Worm (Caenorhabditis elegans) whole organism, L4 larva: ENCODE data around the gene C49H3.16.
A peak's percentile ranks its signal among the peaks of the same experiment; 100 is the strongest.

Experiments used
- F26F4.8 ChIP-seq: fragments of 200-800 bp; sonication (Bioruptor generic); conservative IDR thresholded peaks from 2 replicates; pipeline ENCODE4 v1.3.6; 2022; ENCODE audit warnings: missing genetic modification characterization, missing compliant biosample characterization
- F44E2.7 ChIP-seq: fragments of 200-800 bp; sonication (Bioruptor generic); IDR thresholded peaks from 2 replicates; pipeline ENCODE4 v2.1.2; 2022; ENCODE audit warnings: missing genetic modification characterization, missing compliant biosample characterization
- R02D3.7 ChIP-seq: fragments of 150-350 bp; sonication (generic microtip); optimal IDR thresholded peaks from 3 replicates; lab custom pipeline; 2014; ENCODE audit warnings: missing biosample characterization, missing genetic modification characterization
- T20F7.1 ChIP-seq: fragments of 200-800 bp; sonication (Bioruptor generic); optimal IDR thresholded peaks from 2 replicates; lab custom pipeline; 2018; ENCODE audit warnings: mild to moderate bottlenecking, missing genetic modification characterization, missing compliant biosample characterization
- Y105C5A.15 ChIP-seq: fragments of 200-800 bp; sonication (Bioruptor generic); IDR thresholded peaks from 2 replicates; pipeline ENCODE4 v1.3.6; 2022; ENCODE audit warnings: missing genetic modification characterization, missing compliant biosample characterization
- Y48G9A.11 ChIP-seq: fragments of 200-800 bp; sonication (Bioruptor generic); IDR thresholded peaks from 2 replicates; pipeline ENCODE4 v1.3.6; 2022; ENCODE audit warnings: missing genetic modification reagents, missing genetic modification characterization, missing compliant biosample characterization
- Y5F2A.4 ChIP-seq: fragments of 200-800 bp; sonication (Bioruptor generic); optimal IDR thresholded peaks from 2 replicates; lab custom pipeline; 2018; ENCODE audit warnings: mild to moderate bottlenecking, missing genetic modification characterization, missing compliant biosample characterization
- ZK546.5 ChIP-seq, 2 experiments: sonication (generic microtip); optimal IDR thresholded peaks; 2 replicates each; lab custom pipeline; 2017; ENCODE audit warnings: missing biosample characterization in 2 of 2, missing genetic modification characterization in 2 of 2
- ama-1 ChIP-seq: fragments of 150-350 bp; optimal IDR thresholded peaks from 2 replicates; lab custom pipeline; 2014; ENCODE audit warnings: inconsistent platforms, mixed read lengths
- arid-1 ChIP-seq: fragments of 200-800 bp; sonication (Bioruptor generic); conservative IDR thresholded peaks from 2 replicates; pipeline ENCODE4 v1.3.6; 2022; ENCODE audit warnings: missing genetic modification reagents, missing genetic modification characterization, missing compliant biosample characterization
- attf-4 ChIP-seq: sonication (generic microtip); optimal IDR thresholded peaks from 3 replicates; lab custom pipeline; 2017; ENCODE audit warnings: missing biosample characterization, missing genetic modification characterization
- ceh-20 ChIP-seq: fragments of 200-800 bp; sonication (Bioruptor generic); IDR thresholded peaks from 2 replicates; pipeline ENCODE4 v1.3.6; 2022; ENCODE audit warnings: missing genetic modification reagents, missing genetic modification characterization, missing compliant biosample characterization
- ceh-28 ChIP-seq: fragments of 150-350 bp; optimal IDR thresholded peaks from 2 replicates; lab custom pipeline; 2014; ENCODE audit warnings: missing biosample characterization, missing genetic modification reagents, missing genetic modification characterization
- ces-1 ChIP-seq: fragments of 150-350 bp; sonication (generic microtip); optimal IDR thresholded peaks from 4 replicates; lab custom pipeline; 2014; ENCODE audit warnings: missing biosample characterization, missing genetic modification reagents, missing genetic modification characterization
- cey-2 ChIP-seq: sonication (generic microtip); optimal IDR thresholded peaks from 3 replicates; lab custom pipeline; 2017; ENCODE audit warnings: missing genetic modification characterization, mild to moderate bottlenecking, missing compliant biosample characterization, antibody characterized with exemption, borderline replicate concordance; ENCODE audit not compliant: insufficient read depth
- dmd-6 ChIP-seq: fragments of 200-800 bp; sonication (Bioruptor generic); IDR thresholded peaks from 2 replicates; pipeline ENCODE4 v1.3.6; 2022; ENCODE audit warnings: missing genetic modification reagents, missing genetic modification characterization, missing compliant biosample characterization
- dmd-8 ChIP-seq: fragments of 200-800 bp; sonication (Bioruptor generic); IDR thresholded peaks from 2 replicates; pipeline ENCODE4 v1.3.6; 2022; ENCODE audit warnings: missing genetic modification characterization, missing compliant biosample characterization
- dve-1 ChIP-seq: sonication (generic microtip); optimal IDR thresholded peaks from 2 replicates; lab custom pipeline; 2017; ENCODE audit warnings: antibody characterized with exemption, mild to moderate bottlenecking, missing genetic modification characterization, missing compliant biosample characterization; ENCODE audit not compliant: insufficient read depth
- egl-27 ChIP-seq: sonication (generic microtip); optimal IDR thresholded peaks from 3 replicates; lab custom pipeline; 2017; ENCODE audit warnings: missing biosample characterization, missing genetic modification reagents, missing genetic modification characterization
- egl-43 ChIP-seq: fragments of 200-800 bp; sonication (Bioruptor generic); IDR thresholded peaks from 2 replicates; pipeline ENCODE4 v1.3.6; 2022; ENCODE audit warnings: missing genetic modification reagents, missing genetic modification characterization, missing compliant biosample characterization
- fkh-10 ChIP-seq: fragments of 150-350 bp; optimal IDR thresholded peaks from 2 replicates; lab custom pipeline; 2014; ENCODE audit warnings: missing biosample characterization, missing genetic modification reagents, missing genetic modification characterization
- fos-1 ChIP-seq: fragments of 150-350 bp; optimal IDR thresholded peaks from 2 replicates; lab custom pipeline; 2014; ENCODE audit warnings: missing biosample characterization, missing genetic modification characterization
- gei-8 ChIP-seq: fragments of 200-800 bp; sonication (Bioruptor generic); optimal IDR thresholded peaks from 2 replicates; lab custom pipeline; 2018; ENCODE audit warnings: mild to moderate bottlenecking, missing genetic modification characterization, missing compliant biosample characterization
- hif-1 ChIP-seq, 2 experiments: sonication (generic microtip); optimal IDR thresholded peaks; 2 replicates each; lab custom pipeline; 2016 to 2017; ENCODE audit warnings: missing compliant biosample characterization in 2 of 2, missing genetic modification characterization in 2 of 2, missing genetic modification reagents in 2 of 2, missing genotype in 2 of 2, mild to moderate bottlenecking in 1 of 2
- hlh-11 ChIP-seq: fragments of 200-800 bp; sonication (Bioruptor generic); optimal IDR thresholded peaks from 2 replicates; lab custom pipeline; 2018; ENCODE audit warnings: mild to moderate bottlenecking, missing genetic modification characterization, missing compliant biosample characterization
- hlh-30 ChIP-seq: sonication (generic microtip); optimal IDR thresholded peaks from 2 replicates; lab custom pipeline; 2017; ENCODE audit warnings: antibody characterized with exemption, mild to moderate bottlenecking, missing genetic modification characterization, missing compliant biosample characterization; ENCODE audit not compliant: insufficient read depth
- lin-29 ChIP-seq: fragments of 200-800 bp; sonication (Bioruptor generic); IDR thresholded peaks from 2 replicates; pipeline ENCODE4 v1.3.6; 2022; ENCODE audit warnings: missing genetic modification reagents, missing genetic modification characterization, missing compliant biosample characterization
- lin-38 ChIP-seq: fragments of 200-800 bp; sonication (Bioruptor generic); IDR thresholded peaks from 2 replicates; pipeline ENCODE4 v1.3.6; 2022; ENCODE audit warnings: missing genetic modification reagents, missing genetic modification characterization, missing compliant biosample characterization
- lir-3 ChIP-seq: sonication (generic microtip); optimal IDR thresholded peaks from 2 replicates; lab custom pipeline; 2016; ENCODE audit warnings: mild to moderate bottlenecking, missing genetic modification characterization, missing compliant biosample characterization
- lsy-2 ChIP-seq, 2 experiments: fragments of 150-350 bp in 1 of 2; sonication (generic microtip) in 1 of 2; optimal IDR thresholded peaks; 2 replicates each; lab custom pipeline; 2014 to 2017; ENCODE audit warnings: missing biosample characterization in 2 of 2, missing genetic modification characterization in 2 of 2
- mdl-1 ChIP-seq, 2 experiments: fragments of 150-350 bp in 1 of 2; sonication (generic microtip) in 1 of 2; optimal IDR thresholded peaks; 2 replicates each; lab custom pipeline; 2014 to 2017; ENCODE audit warnings: missing biosample characterization in 2 of 2, missing genetic modification characterization in 2 of 2
- mdt-29 ChIP-seq: fragments of 200-800 bp; sonication (Bioruptor generic); IDR thresholded peaks from 2 replicates; pipeline ENCODE4 v1.3.6; 2022; ENCODE audit warnings: missing genetic modification reagents, missing genetic modification characterization, missing compliant biosample characterization
- nhr-11 ChIP-seq: fragments of 150-350 bp; optimal IDR thresholded peaks from 2 replicates; lab custom pipeline; 2014; ENCODE audit warnings: missing biosample characterization, missing genetic modification characterization
- nhr-111 ChIP-seq: fragments of 200-800 bp; sonication (Bioruptor generic); optimal IDR thresholded peaks from 2 replicates; lab custom pipeline; 2018; ENCODE audit warnings: mild to moderate bottlenecking, missing genetic modification characterization, missing compliant biosample characterization
- nhr-237 ChIP-seq: sonication (generic microtip); optimal IDR thresholded peaks from 2 replicates; lab custom pipeline; 2017; ENCODE audit warnings: missing biosample characterization, missing genetic modification characterization
- nhr-25 ChIP-seq: sonication (generic microtip); optimal IDR thresholded peaks from 2 replicates; lab custom pipeline; 2017; ENCODE audit warnings: missing genetic modification characterization, mild to moderate bottlenecking, missing compliant biosample characterization, antibody characterized with exemption, moderate library complexity, borderline replicate concordance; ENCODE audit not compliant: insufficient read depth
- nhr-41 ChIP-seq: fragments of 200-800 bp; sonication (Bioruptor generic); IDR thresholded peaks from 2 replicates; pipeline ENCODE4 v1.3.6; 2022; ENCODE audit warnings: missing genetic modification reagents, missing genetic modification characterization, missing compliant biosample characterization
- nhr-48 ChIP-seq: sonication (generic microtip); optimal IDR thresholded peaks from 2 replicates; lab custom pipeline; 2016; ENCODE audit warnings: mild to moderate bottlenecking, missing genetic modification characterization, missing compliant biosample characterization
- nhr-76 ChIP-seq: fragments of 150-350 bp; optimal IDR thresholded peaks from 2 replicates; lab custom pipeline; 2014; ENCODE audit warnings: missing biosample characterization, missing genetic modification characterization
- nhr-77 ChIP-seq: fragments of 150-350 bp; optimal IDR thresholded peaks from 2 replicates; lab custom pipeline; 2014; ENCODE audit warnings: missing biosample characterization, missing genetic modification characterization
- php-3 ChIP-seq: fragments of 200-800 bp; sonication (Bioruptor generic); IDR thresholded peaks from 2 replicates; pipeline ENCODE4 v1.3.6; 2022; ENCODE audit warnings: missing genetic modification reagents, missing genetic modification characterization, missing compliant biosample characterization
- pqm-1 ChIP-seq: sonication (generic microtip); optimal IDR thresholded peaks from 2 replicates; lab custom pipeline; 2017; ENCODE audit warnings: missing biosample characterization, missing genetic modification characterization
- saeg-2 ChIP-seq: fragments of 200-800 bp; sonication (Bioruptor generic); IDR thresholded peaks from 2 replicates; pipeline ENCODE4 v1.3.6; 2022; ENCODE audit warnings: missing genetic modification reagents, missing genetic modification characterization, missing compliant biosample characterization
- snpc-1.2 ChIP-seq: fragments of 200-800 bp; sonication (Bioruptor generic); IDR thresholded peaks from 2 replicates; pipeline ENCODE4 v1.3.6; 2022; ENCODE audit warnings: missing genetic modification reagents, missing genetic modification characterization, missing compliant biosample characterization
- snpc-4 ChIP-seq: fragments of 150-350 bp; optimal IDR thresholded peaks from 2 replicates; lab custom pipeline; 2014; ENCODE audit warnings: missing biosample characterization, missing genetic modification characterization
- spr-3 ChIP-seq: fragments of 200-800 bp; sonication (Bioruptor generic); optimal IDR thresholded peaks from 2 replicates; lab custom pipeline; 2018; ENCODE audit warnings: mild to moderate bottlenecking, missing genetic modification characterization, missing compliant biosample characterization
- tag-97 ChIP-seq: fragments of 200-800 bp; sonication (Bioruptor generic); IDR thresholded peaks from 2 replicates; pipeline ENCODE4 v1.3.6; 2022; ENCODE audit warnings: missing genetic modification characterization, missing compliant biosample characterization
- tra-1 ChIP-seq: fragments of 200-800 bp; sonication (Bioruptor generic); IDR thresholded peaks from 2 replicates; pipeline ENCODE4 v1.3.6; 2022; ENCODE audit warnings: missing genetic modification reagents, missing genetic modification characterization, missing compliant biosample characterization
- unc-130 ChIP-seq: sonication (generic microtip); optimal IDR thresholded peaks from 2 replicates; lab custom pipeline; 2016; ENCODE audit warnings: missing genetic modification reagents, missing genetic modification characterization, missing compliant biosample characterization
- vab-7 ChIP-seq: fragments of 200-800 bp; sonication (Bioruptor generic); IDR thresholded peaks from 2 replicates; pipeline ENCODE4 v1.3.6; 2022; ENCODE audit warnings: missing genetic modification reagents, missing genetic modification characterization, missing compliant biosample characterization
- zag-1 ChIP-seq: fragments of 150-350 bp; optimal IDR thresholded peaks from 2 replicates; lab custom pipeline; 2014; ENCODE audit warnings: missing biosample characterization, missing genetic modification characterization

C49H3.16 gene

ce11 chrIV:7961889-7962342 lies 41.7 kb downstream of the C49H3.16 start (continued):
- TF ChIP-seq nhr-11 (no peak), egl-27 (tag; lab: Kevin White, UChicago) (no peak), nhr-48 (tag; lab: Kevin White, UChicago) (no peak), F26F4.8 (GFP tag; lab: Robert Waterston, UW) (no peak), nhr-237 (tag; lab: Kevin White, UChicago) (no peak), hlh-11 (no peak), T20F7.1 (GFP tag; lab: Kevin White, UChicago) (no peak), lir-3 (tag; lab: Kevin White, UChicago) (no peak), tra-1 (GFP tag; lab: Robert Waterston, UW) (no peak), spr-3 (GFP tag; lab: Kevin White, UChicago) (no peak), R02D3.7 (tag; lab: Kevin White, UChicago) (no peak), nhr-111 (no peak), nhr-76 (no peak), nhr-41 (GFP tag; lab: Robert Waterston, UW) (no peak), F44E2.7 (GFP tag; lab: Robert Waterston, UW) (no peak), fos-1 (tag; lab: Kevin White, UChicago) (no peak), nhr-25 (tag; lab: Kevin White, UChicago) (no peak), snpc-1.2 (GFP tag; lab: Robert Waterston, UW) (peak; percentile 75; the same call in 1 of the 2 replicates), ceh-28 (tag; lab: Kevin White, UChicago) (no peak), ZK546.5 (tag; optimal IDR thresholded peaks at IDR 0.05; lab: Kevin White, UChicago) (no peak), fkh-10 (no peak), mdt-29 (GFP tag; lab: Robert Waterston, UW) (no peak), cey-2 (tag; lab: Kevin White, UChicago) (no peak), lin-38 (GFP tag; lab: Robert Waterston, UW) (peak; percentile 75), attf-4 (tag; lab: Kevin White, UChicago) (no peak), hif-1 (tag; optimal IDR thresholded peaks at IDR 0.05; lab: Kevin White, UChicago) (no peak), saeg-2 (GFP tag; lab: Robert Waterston, UW) (no peak), vab-7 (GFP tag; lab: Robert Waterston, UW) (no peak), tag-97 (no peak), arid-1 (GFP tag; lab: Robert Waterston, UW) (peak; percentile 52; the same call in 1 of the 2 replicates), ces-1 (no peak), mdl-1 (tag; optimal IDR thresholded peaks at IDR 0.05; lab: Kevin White, UChicago) (no peak), lin-29 (no peak), Y105C5A.15 (GFP tag; lab: Robert Waterston, UW) (0 out of 2 replicates have a peak, but pooled peaks have one; percentile 64), unc-130 (GFP tag; lab: Kevin White, UChicago) (peak; percentile 73), nhr-77 (tag; lab: Kevin White, UChicago) (no peak), snpc-4 (tag; lab: Kevin White, UChicago) (no peak), lsy-2 (tag; optimal IDR thresholded peaks at IDR 0.05; lab: Kevin White, UChicago) (no peak), dmd-8 (GFP tag; lab: Robert Waterston, UW) (0 out of 2 replicates have a peak, but pooled peaks have one; percentile 21), hlh-30 (no peak), dve-1 (tag; lab: Kevin White, UChicago) (no peak), pqm-1 (tag; lab: Kevin White, UChicago) (no peak), egl-43 (GFP tag; lab: Robert Waterston, UW) (no peak), dmd-6 (GFP tag; lab: Robert Waterston, UW) (no peak), gei-8 (GFP tag; lab: Kevin White, UChicago) (peak; percentile 6), php-3 (GFP tag; lab: Robert Waterston, UW) (no peak), Y48G9A.11 (GFP tag; lab: Robert Waterston, UW) (0 out of 2 replicates have a peak, but pooled peaks have one; percentile 48), zag-1 (tag; lab: Kevin White, UChicago) (no peak), ceh-20 (GFP tag; lab: Robert Waterston, UW) (no peak), ama-1 (lab: Kevin White, UChicago) (peak; percentile 49), Y5F2A.4 (peak; percentile 26)
